Worm (Caenorhabditis elegans) whole organism, midembryonic: Measurements from ENCODE around the gene try-11.

Experiments used
- T22C8.4 ChIP-seq: fragments of 200-800 bp; sonication (Bioruptor generic); IDR thresholded peaks from 2 replicates; pipeline ENCODE4 v1.3.6; 2022; ENCODE audit warnings: missing genetic modification characterization, missing compliant biosample characterization
- cog-1 ChIP-seq: sonication (generic microtip); optimal IDR thresholded peaks from 2 replicates; lab custom pipeline; 2016; ENCODE audit warnings: missing genetic modification characterization, missing compliant biosample characterization
- flt-1 ChIP-seq: fragments of 200-800 bp; sonication (Bioruptor generic); IDR thresholded peaks from 2 replicates; pipeline ENCODE4 v1.3.6; 2022; ENCODE audit warnings: missing genetic modification characterization, missing compliant biosample characterization
- klf-2 ChIP-seq: fragments of 200-800 bp; sonication (Bioruptor generic); conservative IDR thresholded peaks from 2 replicates; pipeline ENCODE4 v1.3.6; 2022; ENCODE audit warnings: missing genetic modification reagents, missing genetic modification characterization, missing compliant biosample characterization
- med-1 ChIP-seq: sonication (generic microtip); optimal IDR thresholded peaks from 2 replicates; lab custom pipeline; 2017; ENCODE audit warnings: missing genetic modification characterization, mild to moderate bottlenecking, missing compliant biosample characterization, antibody characterized with exemption, missing genetic modification reagents; ENCODE audit not compliant: insufficient read depth
- ref-1 ChIP-seq: fragments of 200-800 bp; sonication (Bioruptor generic); conservative IDR thresholded peaks from 2 replicates; pipeline ENCODE4 v1.3.6; 2022; ENCODE audit warnings: missing genetic modification reagents, missing genetic modification characterization, missing compliant biosample characterization
- tab-1 ChIP-seq: fragments of 200-800 bp; sonication (Bioruptor generic); IDR thresholded peaks from 2 replicates; pipeline ENCODE4 v1.3.6; 2022; ENCODE audit warnings: missing genetic modification characterization, missing compliant biosample characterization
- ztf-23 ChIP-seq: fragments of 200-800 bp; sonication (Bioruptor generic); IDR thresholded peaks from 2 replicates; pipeline ENCODE4 v1.3.6; 2022; ENCODE audit warnings: missing genetic modification reagents, missing genetic modification characterization, missing compliant biosample characterization
- ztf-29 ChIP-seq: fragments of 200-800 bp; sonication (Bioruptor generic); IDR thresholded peaks from 2 replicates; pipeline ENCODE4 v1.3.6; 2022; ENCODE audit warnings: missing genetic modification reagents, missing genetic modification characterization, missing compliant biosample characterization

Gene try-11

ce11 chrV:7451421-7451820, at the start of gene try-11:
Gene try-11 (plus strand): TSS chrV:7451721.
- TF ChIP-seq ref-1 (GFP tag; lab: Robert Waterston, UW) (no peak), tab-1 (GFP tag; lab: Robert Waterston, UW) (no peak), klf-2 (GFP tag; lab: Robert Waterston, UW) (no peak)

ce11 chrV:7402355-7402754, 49.2 kb upstream of the try-11 start, which contains the start of gene srj-13:
Gene srj-13 (plus strand): TSS chrV:7402655.
- no peak for TF ChIP-seq med-1
- TF ChIP-seq T22C8.4 = no peak
- TF ChIP-seq klf-2 (GFP tag; lab: Robert Waterston, UW) = no peak
- TF ChIP-seq ztf-29 (GFP tag; lab: Robert Waterston, UW) = no peak
- TF ChIP-seq ztf-23 (GFP tag; lab: Robert Waterston, UW) = no peak
- no peak for TF ChIP-seq cog-1 (tag; lab: Kevin White, UChicago)
- TF ChIP-seq ref-1 (GFP tag; lab: Robert Waterston, UW) = no peak
- TF ChIP-seq flt-1 = no peak
- TF ChIP-seq tab-1 (GFP tag; lab: Robert Waterston, UW) = no peak

ce11 chrV:7403501-7403900, 48.0 kb upstream of the try-11 start:
- TF ChIP-seq ztf-23 (GFP tag; lab: Robert Waterston, UW) (no peak), ztf-29 (GFP tag; lab: Robert Waterston, UW) (no peak), flt-1 (no peak), tab-1 (GFP tag; lab: Robert Waterston, UW) (no peak), cog-1 (tag; lab: Kevin White, UChicago) (no peak), ref-1 (GFP tag; lab: Robert Waterston, UW) (no peak), klf-2 (GFP tag; lab: Robert Waterston, UW) (no peak), med-1 (no peak), T22C8.4 (no peak)

- TF ChIP-seq cog-1 (tag; lab: Kevin White, UChicago) (no peak), ref-1 (GFP tag; lab: Robert Waterston, UW) (no peak), ztf-23 (GFP tag; lab: Robert Waterston, UW) (no peak), flt-1 (no peak), klf-2 (GFP tag; lab: Robert Waterston, UW) (no peak)
Observed at ce11 chrV:7408520-7408919, 43.0 kb upstream of the try-11 start, which contains the start of gene srt-6. Gene srt-6 (minus strand): TSS chrV:7408814.

- TF ChIP-seq ref-1 (GFP tag; lab: Robert Waterston, UW) (no peak), med-1 (no peak), T22C8.4 (no peak), flt-1 (no peak)
Observed at ce11 chrV:7409599-7409998, 41.9 kb upstream of the try-11 start, which contains the start of gene R13D7.2. Gene R13D7.2 (plus strand): TSS chrV:7409899.

- TF ChIP-seq cog-1 (tag; lab: Kevin White, UChicago) (no peak), flt-1 (no peak), T22C8.4 (no peak), med-1 (no peak), ztf-23 (GFP tag; lab: Robert Waterston, UW) (no peak), ref-1 (GFP tag; lab: Robert Waterston, UW) (no peak), ztf-29 (GFP tag; lab: Robert Waterston, UW) (no peak), tab-1 (GFP tag; lab: Robert Waterston, UW) (no peak), klf-2 (GFP tag; lab: Robert Waterston, UW) (no peak)
Observed at ce11 chrV:7411695-7412094, 39.8 kb upstream of the try-11 start, which contains the start of gene str-41. Gene str-41 (plus strand): TSS chrV:7411995.

ce11 chrV:7413107-7413774, 38.3 kb upstream of the try-11 start, which contains the start of gene F18E3.11:
Gene F18E3.11 (plus strand): TSS chrV:7413482.
- TF ChIP-seq T22C8.4 = no peak

- TF ChIP-seq med-1 (no peak), flt-1 (no peak), tab-1 (GFP tag; lab: Robert Waterston, UW) (no peak), ztf-29 (GFP tag; lab: Robert Waterston, UW) (no peak), T22C8.4 (no peak), klf-2 (GFP tag; lab: Robert Waterston, UW) (no peak), cog-1 (tag; lab: Kevin White, UChicago) (no peak), ref-1 (GFP tag; lab: Robert Waterston, UW) (no peak), ztf-23 (GFP tag; lab: Robert Waterston, UW) (no peak)
Observed at ce11 chrV:7414909-7415308, 36.6 kb upstream of the try-11 start, which contains the start of gene F18E3.12. Gene F18E3.12 (plus strand): TSS chrV:7414985.

ce11 chrV:7415780-7416428, 35.6 kb upstream of the try-11 start, which contains the start of gene F18E3.13:
Gene F18E3.13 (plus strand): TSS chrV:7416164.
- TF ChIP-seq ref-1 (GFP tag; lab: Robert Waterston, UW) (no peak), T22C8.4 (no peak), ztf-23 (GFP tag; lab: Robert Waterston, UW) (no peak), ztf-29 (GFP tag; lab: Robert Waterston, UW) (no peak), tab-1 (GFP tag; lab: Robert Waterston, UW) (no peak), cog-1 (tag; lab: Kevin White, UChicago) (no peak), flt-1 (no peak), klf-2 (GFP tag; lab: Robert Waterston, UW) (no peak)

- TF ChIP-seq T22C8.4 = no peak
- no peak for TF ChIP-seq ztf-29 (GFP tag; lab: Robert Waterston, UW)
- no peak for TF ChIP-seq klf-2 (GFP tag; lab: Robert Waterston, UW)
- TF ChIP-seq cog-1 (tag; lab: Kevin White, UChicago) = no peak
- TF ChIP-seq med-1 = no peak
- TF ChIP-seq ref-1 (GFP tag; lab: Robert Waterston, UW) = no peak
- no peak for TF ChIP-seq tab-1 (GFP tag; lab: Robert Waterston, UW)
- no peak for TF ChIP-seq ztf-23 (GFP tag; lab: Robert Waterston, UW)
- TF ChIP-seq flt-1 = no peak
Observed at ce11 chrV:7416569-7416968, 35.0 kb upstream of the try-11 start.
